Fruit fly (Drosophila melanogaster) whole organism: Measurements from ENCODE around the gene CG2680.

Experiments used
- CG8478 ChIP-seq: fragments of >200 bp; optimal IDR thresholded peaks from 2 replicates; lab custom pipeline; 2018; ENCODE audit warnings: inconsistent platforms
- Dll ChIP-seq: fragments of >200 bp; optimal IDR thresholded peaks from 2 replicates; lab custom pipeline; 2017
- EcR ChIP-seq, 2 experiments: fragments of >200 bp; optimal IDR thresholded peaks; 2 replicates each; lab custom pipeline; 2017; ENCODE audit warnings: missing biosample characterization in 2 of 2, missing genetic modification characterization in 2 of 2, missing genetic modification reagents in 2 of 2
- pan ChIP-seq: fragments of >200 bp; optimal IDR thresholded peaks from 2 replicates; lab custom pipeline; 2017
- usp ChIP-seq: fragments of >200 bp; optimal IDR thresholded peaks from 2 replicates; lab custom pipeline; 2017; ENCODE audit warnings: missing biosample characterization, missing genetic modification characterization, mixed read lengths

- TF ChIP-seq EcR (GFP tag; optimal IDR thresholded peaks at IDR 0.05; lab: Kevin White, UChicago) = no peak
- no peak for TF ChIP-seq Dll (lab: Kevin White, UChicago)
- TF ChIP-seq pan (lab: Kevin White, UChicago) = no peak
- TF ChIP-seq usp (GFP tag; lab: Kevin White, UChicago) = no peak
- TF ChIP-seq CG8478 (lab: Kevin White, UChicago) = no peak
Observed at dm6 chrX:2738663-2739062, 31.4 kb upstream of the CG2680 start, which contains the start of gene crm.
